Worm (Caenorhabditis elegans) whole organism, L4 larva: ENCODE data around the gene M79.2.

Experiments used
- D1046.2 ChIP-seq: fragments of 200-800 bp; sonication (Bioruptor generic); IDR thresholded peaks from 2 replicates; pipeline ENCODE4 v1.3.6; 2022; ENCODE audit warnings: missing genetic modification characterization, missing compliant biosample characterization
- F49E8.2 ChIP-seq: sonication (generic microtip); optimal IDR thresholded peaks from 2 replicates; lab custom pipeline; 2016; ENCODE audit warnings: missing compliant biosample characterization, mild to moderate bottlenecking, missing genetic modification characterization, borderline replicate concordance
- R02D3.7 ChIP-seq: fragments of 150-350 bp; sonication (generic microtip); optimal IDR thresholded peaks from 3 replicates; lab custom pipeline; 2014; ENCODE audit warnings: missing biosample characterization, missing genetic modification characterization
- Y48G9A.11 ChIP-seq: fragments of 200-800 bp; sonication (Bioruptor generic); IDR thresholded peaks from 2 replicates; pipeline ENCODE4 v1.3.6; 2022; ENCODE audit warnings: missing genetic modification reagents, missing genetic modification characterization, missing compliant biosample characterization
- Y5F2A.4 ChIP-seq: fragments of 200-800 bp; sonication (Bioruptor generic); optimal IDR thresholded peaks from 2 replicates; lab custom pipeline; 2018; ENCODE audit warnings: mild to moderate bottlenecking, missing genetic modification characterization, missing compliant biosample characterization
- ZK546.5 ChIP-seq, 2 experiments: sonication (generic microtip); optimal IDR thresholded peaks; 2 replicates each; lab custom pipeline; 2017; ENCODE audit warnings: missing biosample characterization in 2 of 2, missing genetic modification characterization in 2 of 2
- aha-1 ChIP-seq: fragments of 150-350 bp; peaks from one replicate; lab custom pipeline; 2014; ENCODE audit warnings: missing biosample characterization, missing genetic modification characterization
- aly-2 ChIP-seq: sonication (generic microtip); optimal IDR thresholded peaks from 2 replicates; lab custom pipeline; 2018; ENCODE audit warnings: missing biosample characterization, missing genetic modification characterization
- ceh-20 ChIP-seq: fragments of 200-800 bp; sonication (Bioruptor generic); IDR thresholded peaks from 2 replicates; pipeline ENCODE4 v1.3.6; 2022; ENCODE audit warnings: missing genetic modification reagents, missing genetic modification characterization, missing compliant biosample characterization
- ceh-44 ChIP-seq: fragments of 200-800 bp; sonication (Bioruptor generic); IDR thresholded peaks from 2 replicates; pipeline ENCODE4 v1.3.6; 2022; ENCODE audit warnings: missing genetic modification reagents, missing genetic modification characterization, missing compliant biosample characterization
- daf-16 ChIP-seq, 3 experiments: sonication (generic microtip); optimal IDR thresholded peaks; 2 replicates each; lab custom pipeline; 2016 to 2017; ENCODE audit warnings: missing genetic modification characterization in 3 of 3, missing genetic modification reagents in 3 of 3, mild to moderate bottlenecking in 2 of 3, missing compliant biosample characterization in 2 of 3, missing biosample characterization in 1 of 3, moderate library complexity in 1 of 3
- daf-8 ChIP-seq: fragments of 200-800 bp; sonication (Bioruptor generic); IDR thresholded peaks from 2 replicates; pipeline ENCODE4 v1.3.6; 2022; ENCODE audit warnings: missing genetic modification characterization, missing compliant biosample characterization
- dmd-6 ChIP-seq: fragments of 200-800 bp; sonication (Bioruptor generic); IDR thresholded peaks from 2 replicates; pipeline ENCODE4 v1.3.6; 2022; ENCODE audit warnings: missing genetic modification reagents, missing genetic modification characterization, missing compliant biosample characterization
- dmd-8 ChIP-seq: fragments of 200-800 bp; sonication (Bioruptor generic); IDR thresholded peaks from 2 replicates; pipeline ENCODE4 v1.3.6; 2022; ENCODE audit warnings: missing genetic modification characterization, missing compliant biosample characterization
- dmd-9 ChIP-seq: fragments of 200-800 bp; sonication (Bioruptor generic); IDR thresholded peaks from 2 replicates; pipeline ENCODE4 v1.3.6; 2022; ENCODE audit warnings: missing genetic modification reagents, missing genetic modification characterization, missing compliant biosample characterization
- dve-1 ChIP-seq: sonication (generic microtip); optimal IDR thresholded peaks from 2 replicates; lab custom pipeline; 2017; ENCODE audit warnings: antibody characterized with exemption, mild to moderate bottlenecking, missing genetic modification characterization, missing compliant biosample characterization; ENCODE audit not compliant: insufficient read depth
- egl-43 ChIP-seq: fragments of 200-800 bp; sonication (Bioruptor generic); IDR thresholded peaks from 2 replicates; pipeline ENCODE4 v1.3.6; 2022; ENCODE audit warnings: missing genetic modification reagents, missing genetic modification characterization, missing compliant biosample characterization
- fkh-10 ChIP-seq: fragments of 150-350 bp; optimal IDR thresholded peaks from 2 replicates; lab custom pipeline; 2014; ENCODE audit warnings: missing biosample characterization, missing genetic modification reagents, missing genetic modification characterization
- hlh-11 ChIP-seq: fragments of 200-800 bp; sonication (Bioruptor generic); optimal IDR thresholded peaks from 2 replicates; lab custom pipeline; 2018; ENCODE audit warnings: mild to moderate bottlenecking, missing genetic modification characterization, missing compliant biosample characterization
- hlh-30 ChIP-seq: sonication (generic microtip); optimal IDR thresholded peaks from 2 replicates; lab custom pipeline; 2017; ENCODE audit warnings: antibody characterized with exemption, mild to moderate bottlenecking, missing genetic modification characterization, missing compliant biosample characterization; ENCODE audit not compliant: insufficient read depth
- hmg-1.1 ChIP-seq: fragments of 200-800 bp; sonication (Bioruptor generic); IDR thresholded peaks from 2 replicates; pipeline ENCODE4 v1.3.6; 2022; ENCODE audit warnings: missing genetic modification reagents, missing genetic modification characterization, missing compliant biosample characterization
- jun-1 ChIP-seq: fragments of 150-350 bp; optimal IDR thresholded peaks from 2 replicates; lab custom pipeline; 2014; ENCODE audit warnings: missing biosample characterization, missing genetic modification reagents, missing genetic modification characterization
- lin-1 ChIP-seq: fragments of 200-800 bp; sonication (Bioruptor generic); IDR thresholded peaks from 2 replicates; pipeline ENCODE4 v1.3.6; 2022; ENCODE audit warnings: missing genetic modification reagents, missing genetic modification characterization, missing compliant biosample characterization
- lin-15B ChIP-seq: fragments of 150-350 bp; sonication (generic microtip); optimal IDR thresholded peaks from 3 replicates; lab custom pipeline; 2014; ENCODE audit warnings: missing biosample characterization, missing genetic modification characterization
- madf-5 ChIP-seq, 2 experiments: fragments of 200-800 bp; sonication (Bioruptor generic); IDR thresholded peaks; 2 replicates each; pipeline ENCODE4 v1.3.6; 2022; ENCODE audit warnings: missing compliant biosample characterization in 2 of 2, missing genetic modification characterization in 2 of 2
- mdl-1 ChIP-seq, 2 experiments: fragments of 150-350 bp in 1 of 2; sonication (generic microtip) in 1 of 2; optimal IDR thresholded peaks; 2 replicates each; lab custom pipeline; 2014 to 2017; ENCODE audit warnings: missing biosample characterization in 2 of 2, missing genetic modification characterization in 2 of 2
- mep-1 ChIP-seq: fragments of 150-350 bp; sonication (generic microtip); optimal IDR thresholded peaks from 3 replicates; lab custom pipeline; 2014; ENCODE audit warnings: missing biosample characterization, missing genetic modification characterization
- mes-2 ChIP-seq: sonication (generic microtip); optimal IDR thresholded peaks from 2 replicates; lab custom pipeline; 2016; ENCODE audit warnings: missing genotype, mild to moderate bottlenecking, missing genetic modification characterization, missing compliant biosample characterization; ENCODE audit not compliant: poor library complexity, severe bottlenecking
- mxl-3 ChIP-seq: fragments of 200-800 bp; sonication (Bioruptor generic); optimal IDR thresholded peaks from 2 replicates; lab custom pipeline; 2018; ENCODE audit warnings: mild to moderate bottlenecking, missing genetic modification characterization, missing compliant biosample characterization
- nhr-11 ChIP-seq: fragments of 150-350 bp; optimal IDR thresholded peaks from 2 replicates; lab custom pipeline; 2014; ENCODE audit warnings: missing biosample characterization, missing genetic modification characterization
- nhr-237 ChIP-seq: sonication (generic microtip); optimal IDR thresholded peaks from 2 replicates; lab custom pipeline; 2017; ENCODE audit warnings: missing biosample characterization, missing genetic modification characterization
- nhr-25 ChIP-seq: sonication (generic microtip); optimal IDR thresholded peaks from 2 replicates; lab custom pipeline; 2017; ENCODE audit warnings: missing genetic modification characterization, mild to moderate bottlenecking, missing compliant biosample characterization, antibody characterized with exemption, moderate library complexity, borderline replicate concordance; ENCODE audit not compliant: insufficient read depth
- nhr-28 ChIP-seq: fragments of 150-350 bp; optimal IDR thresholded peaks from 2 replicates; lab custom pipeline; 2014; ENCODE audit warnings: missing biosample characterization, missing genetic modification characterization
- nhr-6 ChIP-seq: fragments of 150-350 bp; optimal IDR thresholded peaks from 2 replicates; lab custom pipeline; 2014; ENCODE audit warnings: missing biosample characterization, missing genetic modification characterization
- nhr-77 ChIP-seq: fragments of 150-350 bp; optimal IDR thresholded peaks from 2 replicates; lab custom pipeline; 2014; ENCODE audit warnings: missing biosample characterization, missing genetic modification characterization
- php-3 ChIP-seq: fragments of 200-800 bp; sonication (Bioruptor generic); IDR thresholded peaks from 2 replicates; pipeline ENCODE4 v1.3.6; 2022; ENCODE audit warnings: missing genetic modification reagents, missing genetic modification characterization, missing compliant biosample characterization
- rbr-2 ChIP-seq: sonication (generic microtip); optimal IDR thresholded peaks from 2 replicates; lab custom pipeline; 2016; ENCODE audit warnings: missing genotype, missing genetic modification characterization, missing compliant biosample characterization
- sdz-12 ChIP-seq: fragments of 200-800 bp; sonication (Bioruptor generic); optimal IDR thresholded peaks from 2 replicates; lab custom pipeline; 2018; ENCODE audit warnings: mild to moderate bottlenecking, missing genetic modification characterization, missing compliant biosample characterization
- tag-97 ChIP-seq: fragments of 200-800 bp; sonication (Bioruptor generic); IDR thresholded peaks from 2 replicates; pipeline ENCODE4 v1.3.6; 2022; ENCODE audit warnings: missing genetic modification characterization, missing compliant biosample characterization
- unc-130 ChIP-seq: sonication (generic microtip); optimal IDR thresholded peaks from 2 replicates; lab custom pipeline; 2016; ENCODE audit warnings: missing genetic modification reagents, missing genetic modification characterization, missing compliant biosample characterization
- unc-39 ChIP-seq: sonication (generic microtip); optimal IDR thresholded peaks from 2 replicates; lab custom pipeline; 2017; ENCODE audit warnings: missing biosample characterization, missing genetic modification characterization
- unc-62 ChIP-seq, 3 experiments: fragments of 150-350 bp in 1 of 3; sonication (generic microtip); optimal IDR thresholded peaks in 2 of 3; peaks in 1 of 3; 1 replicate in 1 of 3; 2 replicates in 2 of 3; lab custom pipeline; 2014 to 2017; ENCODE audit warnings: missing biosample characterization in 3 of 3, missing genetic modification characterization in 3 of 3, missing genetic modification reagents in 3 of 3, missing genotype in 1 of 3
- vab-7 ChIP-seq: fragments of 200-800 bp; sonication (Bioruptor generic); IDR thresholded peaks from 2 replicates; pipeline ENCODE4 v1.3.6; 2022; ENCODE audit warnings: missing genetic modification reagents, missing genetic modification characterization, missing compliant biosample characterization
- zag-1 ChIP-seq: fragments of 150-350 bp; optimal IDR thresholded peaks from 2 replicates; lab custom pipeline; 2014; ENCODE audit warnings: missing biosample characterization, missing genetic modification characterization
- zfp-2 ChIP-seq: sonication (generic microtip); optimal IDR thresholded peaks from 2 replicates; lab custom pipeline; 2016; ENCODE audit warnings: mild to moderate bottlenecking, missing genetic modification characterization, missing compliant biosample characterization
- zip-11 ChIP-seq: fragments of 200-800 bp; sonication (Bioruptor generic); IDR thresholded peaks from 2 replicates; pipeline ENCODE4 v1.3.6; 2022; ENCODE audit warnings: missing genetic modification characterization, missing compliant biosample characterization

Gene M79.2

ce11 chrX:10628454-10628853 is at the start of gene M79.2:
Gene M79.2 (minus strand): TSS chrX:10628807.
- TF ChIP-seq lin-15B (tag; lab: Kevin White, UChicago) (no peak), hlh-30 (tag; lab: Kevin White, UChicago) (peak; percentile 80), mxl-3 (GFP tag; lab: Kevin White, UChicago) (peak; percentile 71), nhr-77 (tag; lab: Kevin White, UChicago) (peak; percentile 18), dve-1 (peak; percentile 9), aly-2 (no peak), nhr-28 (peak; percentile 31), dmd-6 (peak; percentile 37; the same call in 1 of the 2 replicates), nhr-11 (tag; lab: Kevin White, UChicago) (no peak), hlh-11 (tag; lab: Kevin White, UChicago) (peak; percentile 9), sdz-12 (GFP tag; lab: Kevin White, UChicago) (no peak), Y5F2A.4 (GFP tag; lab: Kevin White, UChicago) (no peak), zfp-2 (tag; lab: Kevin White, UChicago) (no peak), nhr-25 (tag; lab: Kevin White, UChicago) (no peak), vab-7 (GFP tag; lab: Robert Waterston, UW) (no peak), F49E8.2 (tag; lab: Kevin White, UChicago) (no peak), dmd-9 (GFP tag; lab: Robert Waterston, UW) (no peak), mdl-1 (tag; optimal IDR thresholded peaks at IDR 0.05; lab: Kevin White, UChicago) (peak; percentile 6 to 41), unc-62 (GFP tag; optimal IDR thresholded peaks at IDR 0.05 in 1 of 2; lab: Kevin White, UChicago) (no peak), unc-62 (tag; optimal IDR thresholded peaks at IDR 0.05; lab: Kevin White, UChicago) (no peak)
- TF ChIP-seq, all 104 proteins: peak for 8

DNA sequence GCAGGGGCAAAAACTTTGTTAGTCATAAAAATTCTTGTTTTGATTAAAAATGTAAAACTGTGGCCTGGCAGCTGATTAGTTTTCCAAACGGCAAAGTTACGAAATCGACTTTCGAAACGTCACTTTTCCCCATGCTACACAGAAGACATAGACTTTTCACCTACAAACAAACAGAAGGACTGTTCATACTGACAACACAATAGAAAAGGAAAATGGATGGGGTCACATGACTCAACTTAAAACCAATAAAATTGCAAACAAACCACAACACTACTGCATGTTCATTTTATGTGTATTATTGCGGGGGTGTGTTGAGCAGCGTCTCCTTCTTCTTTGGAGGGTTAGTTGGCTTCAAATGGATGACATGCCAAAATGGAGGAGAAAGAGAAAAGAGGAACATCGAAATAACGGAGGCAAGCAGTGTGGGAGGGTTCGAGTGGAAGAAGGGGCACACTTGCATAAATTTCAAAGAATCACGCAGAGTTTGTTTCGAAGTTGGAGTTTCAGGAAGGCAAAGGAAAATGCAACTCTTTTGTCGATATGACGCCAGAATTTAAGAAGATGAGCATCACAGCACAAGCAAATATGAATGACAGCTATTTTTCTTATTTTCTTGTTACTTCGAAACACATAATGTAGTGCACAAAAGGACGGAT is 49.6 kb upstream of the M79.2 start:
- TF ChIP-seq mep-1 (tag; lab: Kevin White, UChicago) (peak; percentile 73), tag-97 (GFP tag; lab: Robert Waterston, UW) (no peak), nhr-77 (tag; lab: Kevin White, UChicago) (peak; percentile 19), unc-39 (tag; lab: Kevin White, UChicago) (no peak), zag-1 (tag; lab: Kevin White, UChicago) (no peak), rbr-2 (tag; lab: Kevin White, UChicago) (peak; percentile 34), Y48G9A.11 (GFP tag; lab: Robert Waterston, UW) (no peak), aha-1 (peak; percentile 34), sdz-12 (GFP tag; lab: Kevin White, UChicago) (no peak), dmd-6 (0 out of 2 replicates have a peak, but pooled peaks have one; percentile 14), madf-5 (GFP tag; IDR thresholded peaks at IDR 0.05; lab: Robert Waterston, UW) (no peak), R02D3.7 (tag; lab: Kevin White, UChicago) (no peak), hmg-1.1 (GFP tag; lab: Robert Waterston, UW) (0 out of 2 replicates have a peak, but pooled peaks have one; percentile 48), zip-11 (GFP tag; lab: Robert Waterston, UW) (no peak), D1046.2 (no peak), ZK546.5 (tag; optimal IDR thresholded peaks at IDR 0.05; lab: Kevin White, UChicago) (no peak), lin-1 (GFP tag; lab: Robert Waterston, UW) (no peak), nhr-28 (peak; percentile 68), nhr-6 (tag; lab: Kevin White, UChicago) (peak; percentile 72), daf-8 (GFP tag; lab: Robert Waterston, UW) (no peak), dve-1 (peak; percentile 62), mes-2 (tag; lab: Kevin White, UChicago) (peak; percentile 18), fkh-10 (peak; percentile 29), daf-16 (GFP tag; optimal IDR thresholded peaks at IDR 0.05; lab: Kevin White, UChicago) (no peak), daf-16 (tag; optimal IDR thresholded peaks at IDR 0.05; lab: Kevin White, UChicago) (peak; percentile 85), jun-1 (no peak), ceh-44 (no peak), ceh-20 (GFP tag; lab: Robert Waterston, UW) (no peak), unc-130 (GFP tag; lab: Kevin White, UChicago) (no peak), dmd-8 (GFP tag; lab: Robert Waterston, UW) (no peak), hlh-11 (tag; lab: Kevin White, UChicago) (peak; percentile 66), F49E8.2 (tag; lab: Kevin White, UChicago) (no peak), egl-43 (no peak), php-3 (GFP tag; lab: Robert Waterston, UW) (0 out of 2 replicates have a peak, but pooled peaks have one; percentile 26), nhr-237 (tag; lab: Kevin White, UChicago) (no peak)
